Worm (Caenorhabditis elegans): ENCODE results near the gene K06H6.1.

The K06H6.1 gene

ce11 chrV:634855-635254 lies 46.9 kb downstream of the K06H6.1 start, which contains the start of gene F48G7.10:
Gene F48G7.10, minus strand, starts transcription at chrV:634955.
- TF ChIP-seq rcor-1 (GFP tag; IDR thresholded peaks at IDR 0.05) (no peak), sptf-2 (GFP tag; optimal IDR thresholded peaks at IDR 0.05) (no peak), F10E7.11 (tag; optimal IDR thresholded peaks at IDR 0.05) (no peak), zfh-2 (GFP tag; conservative IDR thresholded peaks at IDR 0.05) (no peak), nhr-179 (tag; optimal IDR thresholded peaks at IDR 0.05) (no peak), egrh-3 (GFP tag; IDR thresholded peaks at IDR 0.05) (no peak), F39B2.1 (GFP tag; IDR thresholded peaks at IDR 0.05) (no peak), dpff-1 (tag; optimal IDR thresholded peaks at IDR 0.05) (no peak), bed-1 (GFP tag; IDR thresholded peaks at IDR 0.05) (no peak), pha-4 (tag; optimal IDR thresholded peaks at IDR 0.05) (no peak)

- TF ChIP-seq mxl-1 (tag; optimal IDR thresholded peaks at IDR 0.05) (no peak), ztf-18 (tag; optimal IDR thresholded peaks at IDR 0.05) (no peak), B0019.2 (GFP tag; conservative IDR thresholded peaks at IDR 0.05) (no peak), ekl-4 (GFP tag; IDR thresholded peaks at IDR 0.05) (no peak), chd-7 (tag; optimal IDR thresholded peaks at IDR 0.05) (no peak), K11D2.4 (GFP tag; IDR thresholded peaks at IDR 0.05) (no peak), D2030.7 (GFP tag; IDR thresholded peaks at IDR 0.05) (no peak), cebp-1 (GFP tag; IDR thresholded peaks at IDR 0.05) (peak; percentile 36; the same call in 1 of the 2 replicates), cebp-1 (tag; optimal IDR thresholded peaks at IDR 0.05) (peak; percentile 45), dox-1 (GFP tag; IDR thresholded peaks at IDR 0.05) (peak; percentile 63), attf-5 (GFP tag; optimal IDR thresholded peaks at IDR 0.05) (peak; percentile 71), nhr-90 (tag; optimal IDR thresholded peaks at IDR 0.05) (no peak), F52B5.7 (tag; optimal IDR thresholded peaks at IDR 0.05) (no peak), nhr-80 (tag; optimal IDR thresholded peaks at IDR 0.05) (peak; percentile 88), snpc-4 (GFP tag; optimal IDR thresholded peaks at IDR 0.05) (no peak), snpc-4 (tag; optimal IDR thresholded peaks at IDR 0.05) (peak; percentile 66 to 91 (median 82)), egrh-3 (GFP tag; IDR thresholded peaks at IDR 0.05) (no peak), ceh-27 (GFP tag; optimal IDR thresholded peaks at IDR 0.05) (peak; percentile 13), snpc-1.1 (tag; optimal IDR thresholded peaks at IDR 0.05; ENCODE audit: insufficient read depth) (peak; percentile 18), lir-1 (GFP tag; conservative IDR thresholded peaks at IDR 0.05) (no peak)
Measured at ce11 chrV:635630-636029, 47.7 kb downstream of the K06H6.1 start.

- TF ChIP-seq ztf-3 (GFP tag; optimal IDR thresholded peaks at IDR 0.05) (no peak), ztf-26 (tag; optimal IDR thresholded peaks at IDR 0.05) (no peak), somi-1 (GFP tag; optimal IDR thresholded peaks at IDR 0.05) (no peak), zfh-2 (GFP tag; conservative IDR thresholded peaks at IDR 0.05) (no peak), aptf-3 (GFP tag; IDR thresholded peaks at IDR 0.05) (no peak), aptf-2 (GFP tag; conservative IDR thresholded peaks at IDR 0.05) (no peak), snpc-1.3 (tag; optimal IDR thresholded peaks at IDR 0.05; ENCODE audit: insufficient read depth) (no peak), gei-17 (GFP tag; optimal IDR thresholded peaks at IDR 0.05) (no peak)
Measured at ce11 chrV:636281-636680, 48.4 kb downstream of the K06H6.1 start, which contains the start of gene pals-31. Gene pals-31, plus strand, starts transcription at chrV:636581.

ce11 chrV:638328-638727 lies 50.4 kb downstream of the K06H6.1 start, which contains the start of gene srj-37:
Gene srj-37, plus strand, starts transcription at chrV:638628.
- TF ChIP-seq hmg-1.2 (GFP tag; IDR thresholded peaks at IDR 0.05), result no peak
- TF ChIP-seq tbx-9 (tag; optimal IDR thresholded peaks at IDR 0.05; ENCODE audit: borderline replicate concordance), result no peak
- TF ChIP-seq ztf-22 (GFP tag; optimal IDR thresholded peaks at IDR 0.05), result no peak

Data from whole organism, young adult.